Fruit fly (Drosophila melanogaster) whole organism, wandering third instar larva: ENCODE measurements around the gene eater.
A peak's percentile ranks its signal among the peaks of the same experiment; 100 is the strongest.

ENCODE experiments used
- Abd-B ChIP-seq: fragments of >200 bp; optimal IDR thresholded peaks from 2 replicates; lab custom pipeline; 2017; ENCODE audit warnings: missing biosample characterization, missing genetic modification characterization
- CG32264 ChIP-seq: fragments of 200-800 bp; sonication (Bioruptor generic); optimal IDR thresholded peaks from 2 replicates; lab custom pipeline; 2016; ENCODE audit warnings: missing biosample characterization, missing genetic modification characterization
- CG9705 ChIP-seq: fragments of 200-800 bp; sonication (Bioruptor generic); optimal IDR thresholded peaks from 2 replicates; lab custom pipeline; 2018; ENCODE audit warnings: missing biosample characterization, mild to moderate bottlenecking, missing genetic modification characterization
- CrebA ChIP-seq: fragments of 200-800 bp; sonication (Bioruptor generic); optimal IDR thresholded peaks from 2 replicates; lab custom pipeline; 2016; ENCODE audit warnings: missing biosample characterization, mild to moderate bottlenecking, missing genetic modification characterization, borderline replicate concordance
- Dfd ChIP-seq: fragments of >200 bp; optimal IDR thresholded peaks from 2 replicates; lab custom pipeline; 2017; ENCODE audit warnings: missing biosample characterization, missing genetic modification characterization
- Dif ChIP-seq: fragments of 200-275, 200-300 bp; sonication (Bioruptor generic); optimal IDR thresholded peaks from 2 replicates; lab custom pipeline; 2018; ENCODE audit warnings: missing biosample characterization, missing genetic modification characterization; ENCODE audit not compliant: partially characterized antibody
- GATAd ChIP-seq: sonication (Bioruptor generic); optimal IDR thresholded peaks from 2 replicates; lab custom pipeline; 2016; ENCODE audit warnings: missing biosample characterization, missing genetic modification characterization
- HLH106 ChIP-seq: fragments of 200-800 bp; optimal IDR thresholded peaks from 3 replicates; lab custom pipeline; 2019; ENCODE audit warnings: missing biosample characterization, mild to moderate bottlenecking, missing genetic modification characterization, moderate library complexity
- Hnf4 ChIP-seq: fragments of 200-800 bp; sonication (Bioruptor generic); optimal IDR thresholded peaks from 2 replicates; lab custom pipeline; 2016; ENCODE audit warnings: missing biosample characterization, mild to moderate bottlenecking, missing genetic modification characterization
- Hr78 ChIP-seq: fragments of >200 bp; optimal IDR thresholded peaks from 2 replicates; lab custom pipeline; 2017; ENCODE audit warnings: missing biosample characterization, missing genetic modification characterization
- Hr83 ChIP-seq: fragments of 200-300 bp; sonication (Bioruptor generic); optimal IDR thresholded peaks from 2 replicates; lab custom pipeline; 2016; ENCODE audit warnings: missing biosample characterization, mild to moderate bottlenecking, missing genetic modification characterization, moderate library complexity; ENCODE audit not compliant: poor library complexity, severe bottlenecking
- Jra ChIP-seq: sonication (Bioruptor generic); optimal IDR thresholded peaks from 2 replicates; lab custom pipeline; 2016; ENCODE audit warnings: missing biosample characterization, missing genetic modification characterization
- Mio ChIP-seq: sonication (Bioruptor generic); optimal IDR thresholded peaks from 2 replicates; lab custom pipeline; 2016; ENCODE audit warnings: missing biosample characterization, missing genetic modification characterization
- Myc ChIP-seq: fragments of >200 bp; optimal IDR thresholded peaks from 2 replicates; lab custom pipeline; 2017
- N ChIP-seq: fragments of >200 bp; optimal IDR thresholded peaks from 2 replicates; lab custom pipeline; 2018; ENCODE audit warnings: missing biosample characterization, missing external identifiers, missing genetic modification characterization
- OdsH ChIP-seq: fragments of 200-800 bp; sonication (Bioruptor generic); optimal IDR thresholded peaks from 2 replicates; lab custom pipeline; 2016; ENCODE audit warnings: missing biosample characterization, mild to moderate bottlenecking, missing genetic modification characterization
- Rel ChIP-seq, 2 experiments: fragments of 200-800 bp; sonication (Bioruptor generic) in 1 of 2; optimal IDR thresholded peaks; 2 replicates in 1 of 2; 3 replicates in 1 of 2; lab custom pipeline; 2016 to 2019; ENCODE audit warnings: mild to moderate bottlenecking in 2 of 2, missing biosample characterization in 2 of 2, missing genetic modification characterization in 2 of 2, moderate library complexity in 1 of 2
- Sp1 ChIP-seq: fragments of 200-800 bp; sonication (Bioruptor generic); optimal IDR thresholded peaks from 3 replicates; lab custom pipeline; 2019; ENCODE audit warnings: missing biosample characterization, mild to moderate bottlenecking, missing genetic modification characterization, moderate library complexity
- Vsx2 ChIP-seq: fragments of 200-300, 225-300 bp; sonication (Bioruptor generic); optimal IDR thresholded peaks from 2 replicates; lab custom pipeline; 2018; ENCODE audit warnings: missing biosample characterization, missing genetic modification characterization; ENCODE audit not compliant: partially characterized antibody
- br ChIP-seq: fragments of 200-800 bp; sonication (Bioruptor generic); optimal IDR thresholded peaks from 2 replicates; lab custom pipeline; 2016; ENCODE audit warnings: missing biosample characterization, missing genetic modification characterization
- brk ChIP-seq: fragments of 200-800 bp; sonication (Bioruptor generic); optimal IDR thresholded peaks from 2 replicates; lab custom pipeline; 2016; ENCODE audit warnings: missing biosample characterization, mild to moderate bottlenecking, missing genetic modification characterization
- dl ChIP-seq, 2 experiments: fragments of 175-275, 200-275 bp in 1 of 2; fragments of 200-275 bp in 1 of 2; sonication (Bioruptor generic); optimal IDR thresholded peaks; lab custom pipeline; 2018; ENCODE audit warnings: mild to moderate bottlenecking in 2 of 2, missing biosample characterization in 2 of 2, missing genetic modification characterization in 2 of 2, moderate library complexity in 2 of 2; ENCODE audit not compliant: partially characterized antibody in 2 of 2, insufficient read depth in 1 of 2
- dsf ChIP-seq: sonication (Bioruptor generic); optimal IDR thresholded peaks from 2 replicates; lab custom pipeline; 2016; ENCODE audit warnings: missing biosample characterization, missing genetic modification characterization, borderline replicate concordance
- ey ChIP-seq: fragments of 200-800 bp; sonication (Bioruptor generic); optimal IDR thresholded peaks from 2 replicates; lab custom pipeline; 2016; ENCODE audit warnings: missing biosample characterization, missing genetic modification characterization
- foxo ChIP-seq, 2 experiments: fragments of 200-800 bp; sonication (Bioruptor generic); optimal IDR thresholded peaks; 2 replicates in 1 of 2; 3 replicates in 1 of 2; lab custom pipeline; 2016 to 2017; ENCODE audit warnings: missing biosample characterization in 2 of 2, missing genetic modification characterization in 2 of 2
- fru ChIP-seq: fragments of 200-800 bp; sonication (Bioruptor generic); optimal IDR thresholded peaks from 3 replicates; lab custom pipeline; 2016; ENCODE audit warnings: missing biosample characterization, mild to moderate bottlenecking, missing genetic modification characterization
- h ChIP-seq: fragments of 200-800 bp; sonication (Bioruptor generic); optimal IDR thresholded peaks from 3 replicates; lab custom pipeline; 2016; ENCODE audit warnings: missing biosample characterization, mild to moderate bottlenecking, missing genetic modification characterization
- jim ChIP-seq: fragments of 175-275, 200-325 bp; sonication (Bioruptor generic); optimal IDR thresholded peaks from 2 replicates; lab custom pipeline; 2016; ENCODE audit warnings: missing biosample characterization, mild to moderate bottlenecking, missing genetic modification characterization
- lola ChIP-seq: fragments of >200 bp; optimal IDR thresholded peaks from 2 replicates; lab custom pipeline; 2017; ENCODE audit warnings: missing biosample characterization, missing genetic modification characterization
- pan ChIP-seq: fragments of >200 bp; optimal IDR thresholded peaks from 2 replicates; lab custom pipeline; 2017
- psq ChIP-seq: fragments of 200-800 bp; sonication (Bioruptor generic); optimal IDR thresholded peaks from 3 replicates; lab custom pipeline; 2017; ENCODE audit warnings: missing biosample characterization, mild to moderate bottlenecking, missing genetic modification characterization, moderate library complexity
- rgr ChIP-seq: fragments of 200-800 bp; sonication (Bioruptor generic); optimal IDR thresholded peaks from 3 replicates; lab custom pipeline; 2016; ENCODE audit warnings: missing biosample characterization, mild to moderate bottlenecking, missing genetic modification characterization
- sage ChIP-seq: fragments of 200-800 bp; sonication (Bioruptor generic); optimal IDR thresholded peaks from 2 replicates; lab custom pipeline; 2016; ENCODE audit warnings: missing biosample characterization, mild to moderate bottlenecking, missing genetic modification characterization
- sv ChIP-seq: fragments of 200-800 bp; sonication (Bioruptor generic); optimal IDR thresholded peaks from 3 replicates; lab custom pipeline; 2016; ENCODE audit warnings: missing biosample characterization, missing genetic modification characterization
- tai ChIP-seq: sonication (Bioruptor generic); optimal IDR thresholded peaks from 2 replicates; lab custom pipeline; 2016; ENCODE audit warnings: missing biosample characterization, missing genetic modification characterization
- usp ChIP-seq: fragments of >200 bp; optimal IDR thresholded peaks from 2 replicates; lab custom pipeline; 2017; ENCODE audit warnings: missing biosample characterization, missing genetic modification characterization
- woc ChIP-seq: sonication (Bioruptor generic); optimal IDR thresholded peaks from 2 replicates; lab custom pipeline; 2016; ENCODE audit warnings: missing biosample characterization, mild to moderate bottlenecking, missing genetic modification characterization

The eater gene

dm6 chr3R:27076618-27077017 is 22.9 kb downstream of the eater start:
- TF ChIP-seq usp (GFP tag; lab: Kevin White, UChicago) = no peak
- TF ChIP-seq N (GFP tag; lab: Kevin White, UChicago) = no peak
- TF ChIP-seq psq (GFP tag; lab: Kevin White, UChicago) = no peak
- no peak for TF ChIP-seq pan (lab: Kevin White, UChicago)
- TF ChIP-seq Jra (GFP tag; lab: Kevin White, UChicago) = no peak
- no peak for TF ChIP-seq Rel (GFP tag; optimal IDR thresholded peaks at IDR 0.05; lab: Kevin White, UChicago)
- no peak for TF ChIP-seq Rel (tag; optimal IDR thresholded peaks at IDR 0.05; lab: Kevin White, UChicago)

dm6 chr3R:27075694-27076093 is 23.8 kb downstream of the eater start, which contains the start of gene CG14257:
Gene CG14257, plus strand, starts transcription at chr3R:27075870.
- TF ChIP-seq psq (GFP tag; lab: Kevin White, UChicago) (peak; percentile 71), Rel (GFP tag; optimal IDR thresholded peaks at IDR 0.05; lab: Kevin White, UChicago) (no peak), Rel (tag; optimal IDR thresholded peaks at IDR 0.05; lab: Kevin White, UChicago) (peak; percentile 23), Jra (GFP tag; lab: Kevin White, UChicago) (no peak), Abd-B (no peak), CG32264 (GFP tag; lab: Kevin White, UChicago) (no peak), Dif (GFP tag; lab: Kevin White, UChicago) (peak; percentile 48), dsf (GFP tag; lab: Kevin White, UChicago) (no peak), Vsx2 (GFP tag; lab: Kevin White, UChicago) (peak; percentile 8), ey (no peak), Hr78 (no peak)

- TF ChIP-seq lola (GFP tag; lab: Kevin White, UChicago) (no peak), CG9705 (GFP tag; lab: Kevin White, UChicago) (no peak), Dif (GFP tag; lab: Kevin White, UChicago) (no peak), jim (GFP tag; lab: Kevin White, UChicago) (no peak), dsf (GFP tag; lab: Kevin White, UChicago) (no peak), OdsH (no peak), ey (no peak), dl (GFP tag; optimal IDR thresholded peaks at IDR 0.05; lab: Kevin White, UChicago; ENCODE audit: insufficient read depth in 1 of 2, partially characterized antibody in 2 of 2) (no peak), Hr78 (no peak), tai (no peak)
Measured at dm6 chr3R:27070906-27071498, 28.5 kb downstream of the eater start.

- TF ChIP-seq Hr83 = peak; percentile 32
- no peak for TF ChIP-seq woc (GFP tag; lab: Kevin White, UChicago)
- TF ChIP-seq foxo (GFP tag; optimal IDR thresholded peaks at IDR 0.05; lab: Kevin White, UChicago) = peak in 1 of 2 experiments; percentile 6
- no peak for TF ChIP-seq psq (GFP tag; lab: Kevin White, UChicago)
- TF ChIP-seq CrebA (GFP tag; lab: Kevin White, UChicago) = no peak
- no peak for TF ChIP-seq pan (lab: Kevin White, UChicago)
- TF ChIP-seq Sp1 (GFP tag; lab: Kevin White, UChicago) = no peak
- TF ChIP-seq Dif (GFP tag; lab: Kevin White, UChicago) = peak; percentile 87
- TF ChIP-seq rgr (GFP tag; lab: Kevin White, UChicago) = peak; percentile 0
- peak; percentile 33 for TF ChIP-seq Vsx2 (GFP tag; lab: Kevin White, UChicago)
- no peak for TF ChIP-seq sage
- TF ChIP-seq N (GFP tag; lab: Kevin White, UChicago) = no peak
- TF ChIP-seq OdsH = no peak
- no peak for TF ChIP-seq HLH106 (tag; lab: Kevin White, UChicago)
- TF ChIP-seq tai = no peak
- no peak for TF ChIP-seq ey
- TF ChIP-seq Hnf4 = no peak
- peak; percentile 7 for TF ChIP-seq fru
- peak; percentile 61 to 89 for TF ChIP-seq dl (GFP tag; optimal IDR thresholded peaks at IDR 0.05; lab: Kevin White, UChicago; ENCODE audit: insufficient read depth in 1 of 2, partially characterized antibody in 2 of 2)
- TF ChIP-seq CG9705 (GFP tag; lab: Kevin White, UChicago) = no peak
- TF ChIP-seq Mio (GFP tag; lab: Kevin White, UChicago) = no peak
- TF ChIP-seq Abd-B = no peak
- TF ChIP-seq Rel (GFP tag; optimal IDR thresholded peaks at IDR 0.05; lab: Kevin White, UChicago) = no peak
- no peak for TF ChIP-seq Rel (tag; optimal IDR thresholded peaks at IDR 0.05; lab: Kevin White, UChicago)
- no peak for TF ChIP-seq usp (GFP tag; lab: Kevin White, UChicago)
- no peak for TF ChIP-seq br (GFP tag; lab: Kevin White, UChicago)
- TF ChIP-seq CG32264 (GFP tag; lab: Kevin White, UChicago) = no peak
- TF ChIP-seq sv (GFP tag; lab: Kevin White, UChicago) = no peak
- TF ChIP-seq dsf (GFP tag; lab: Kevin White, UChicago) = no peak
- no peak for TF ChIP-seq Dfd (GFP tag; lab: Kevin White, UChicago)
- TF ChIP-seq brk = no peak
- TF ChIP-seq h (GFP tag; lab: Kevin White, UChicago) = peak; percentile 49
- TF ChIP-seq Jra (GFP tag; lab: Kevin White, UChicago) = no peak
- TF ChIP-seq lola (GFP tag; lab: Kevin White, UChicago) = no peak
- TF ChIP-seq GATAd = no peak
- no peak for TF ChIP-seq Myc
- TF ChIP-seq, all 38 proteins: peak for 8
Measured at dm6 chr3R:27069810-27070625, 29.5 kb downstream of the eater start, which contains the start of gene spz. Gene spz, minus strand, starts transcription at chr3R:27070070.
